Fruit fly (Drosophila melanogaster) whole organism, embryonic: Measurements from ENCODE around the gene CG5326.

Experiments
- CG11696 ChIP-seq: fragments of 200-800 bp; sonication (Bioruptor generic); IDR thresholded peaks from 2 replicates; pipeline ENCODE4 v1.3.6; 2022; ENCODE audit warnings: missing biosample characterization, missing genetic modification characterization
- CG16779 ChIP-seq: fragments of 200-800 bp; sonication (Bioruptor generic); IDR thresholded peaks from 2 replicates; pipeline ENCODE4 v1.3.6; 2022; ENCODE audit warnings: missing biosample characterization, missing genetic modification characterization
- CG8290 ChIP-seq, 3 experiments: fragments of 200-800 bp; sonication (Bioruptor generic); optimal IDR thresholded peaks; 2 replicates each; lab custom pipeline; 2016 to 2019; ENCODE audit warnings: missing biosample characterization in 3 of 3, missing genetic modification characterization in 3 of 3, mild to moderate bottlenecking in 2 of 3, moderate library complexity in 1 of 3
- NC2α ChIP-seq: fragments of 200-800 bp; sonication (Bioruptor generic); optimal IDR thresholded peaks from 2 replicates; lab custom pipeline; 2016; ENCODE audit warnings: missing biosample characterization, missing genetic modification characterization
- Optix ChIP-seq: fragments of 200-800 bp; sonication (Bioruptor generic); IDR thresholded peaks from 3 replicates; pipeline ENCODE4 v1.3.6; 2022; ENCODE audit warnings: missing biosample characterization, missing genetic modification characterization
- eve ChIP-seq, 2 experiments: fragments of >200 bp; optimal IDR thresholded peaks; 2 replicates each; lab custom pipeline; 2017; ENCODE audit warnings: missing biosample characterization in 2 of 2, missing genetic modification characterization in 2 of 2
- onecut ChIP-seq: fragments of 200-800 bp; sonication (Bioruptor generic); IDR thresholded peaks from 2 replicates; pipeline ENCODE4 v1.3.6; 2022; ENCODE audit warnings: missing biosample characterization, missing genetic modification characterization
- so ChIP-seq: fragments of 200-800 bp; sonication (Bioruptor generic); IDR thresholded peaks from 3 replicates; pipeline ENCODE4 v1.3.6; 2022; ENCODE audit warnings: missing biosample characterization, missing genetic modification characterization

DNA sequence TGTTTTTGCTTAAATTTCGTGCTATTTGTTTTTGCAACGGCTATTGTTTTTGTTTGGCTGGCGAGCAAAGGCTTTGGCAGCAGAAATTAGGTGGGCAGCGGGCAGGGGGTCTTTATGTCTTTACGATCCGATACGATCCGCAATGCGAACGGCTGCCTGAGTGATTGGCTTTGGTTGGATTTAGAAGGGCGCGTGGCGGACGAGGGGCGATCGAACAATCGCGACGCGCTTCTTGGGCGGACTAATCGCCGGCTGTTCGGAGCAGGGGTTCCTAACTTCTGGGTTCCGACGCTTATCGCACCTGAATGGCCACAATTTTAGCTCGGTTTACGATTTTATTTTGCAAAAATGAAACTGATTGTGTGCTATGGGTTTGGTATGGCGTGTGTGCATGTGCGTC, 12.5 kb downstream of the CG5326 start:
- TF ChIP-seq CG8290 (GFP tag; optimal IDR thresholded peaks at IDR 0.05; lab: Kevin White, UChicago) (no peak), CG8290 (tag; optimal IDR thresholded peaks at IDR 0.05; lab: Kevin White, UChicago) (no peak), onecut (GFP tag; lab: Robert Waterston, UW) (no peak), NC2α (GFP tag; lab: Kevin White, UChicago) (no peak), eve (GFP tag; optimal IDR thresholded peaks at IDR 0.05; lab: Kevin White, UChicago) (no peak), so (GFP tag; lab: Robert Waterston, UW) (no peak), CG11696 (GFP tag; lab: Robert Waterston, UW) (no peak), CG16779 (GFP tag; lab: Robert Waterston, UW) (no peak), Optix (GFP tag; lab: Robert Waterston, UW) (no peak)
